Worm (Caenorhabditis elegans) whole organism, young adult: Measurements from ENCODE around the gene F35H10.2.

Source experiments
- D2030.7 ChIP-seq: fragments of 200-800 bp; sonication (Bioruptor generic); IDR thresholded peaks from 2 replicates; pipeline ENCODE4 v1.3.6; 2022; ENCODE audit warnings: missing genetic modification reagents, missing genetic modification characterization, missing compliant biosample characterization
- F22D6.2 ChIP-seq: sonication (generic microtip); optimal IDR thresholded peaks from 2 replicates; lab custom pipeline; 2016; ENCODE audit warnings: mild to moderate bottlenecking, missing genetic modification characterization, missing compliant biosample characterization
- F33H1.4 ChIP-seq: fragments of 200-800 bp; sonication (Bioruptor generic); IDR thresholded peaks from 2 replicates; pipeline ENCODE4 v1.3.6; 2022; ENCODE audit warnings: missing genetic modification reagents, missing genetic modification characterization, missing compliant biosample characterization
- F37B4.10 ChIP-seq: fragments of 200-800 bp; sonication (Bioruptor generic); IDR thresholded peaks from 2 replicates; pipeline ENCODE4 v1.3.6; 2022; ENCODE audit warnings: missing genetic modification characterization, missing compliant biosample characterization
- F52B5.7 ChIP-seq: sonication (generic microtip); optimal IDR thresholded peaks from 2 replicates; lab custom pipeline; 2016; ENCODE audit warnings: mild to moderate bottlenecking, missing genetic modification characterization, missing compliant biosample characterization
- K12H6.12 ChIP-seq: fragments of 200-800 bp; sonication (Bioruptor generic); optimal IDR thresholded peaks from 2 replicates; lab custom pipeline; 2018; ENCODE audit warnings: mild to moderate bottlenecking, missing genetic modification characterization, missing compliant biosample characterization
- Y53F4B.3 ChIP-seq: fragments of 200-800 bp; sonication (Bioruptor generic); IDR thresholded peaks from 2 replicates; pipeline ENCODE4 v1.3.6; 2022; ENCODE audit warnings: missing genetic modification reagents, missing genetic modification characterization, missing compliant biosample characterization
- Y53G8AR.9 ChIP-seq: fragments of 200-800 bp; sonication (Bioruptor generic); conservative IDR thresholded peaks from 2 replicates; pipeline ENCODE4 v1.3.6; 2022; ENCODE audit warnings: missing genetic modification reagents, missing genetic modification characterization, missing compliant biosample characterization
- attf-6 ChIP-seq: fragments of 200-800 bp; sonication (Bioruptor generic); IDR thresholded peaks from 2 replicates; pipeline ENCODE4 v1.3.6; 2022; ENCODE audit warnings: missing genetic modification reagents, missing genetic modification characterization, missing compliant biosample characterization
- ceh-40 ChIP-seq: fragments of 200-800 bp; sonication (Bioruptor generic); IDR thresholded peaks from 2 replicates; pipeline ENCODE4 v1.3.6; 2022; ENCODE audit warnings: missing genetic modification characterization, missing compliant biosample characterization
- die-1 ChIP-seq: sonication (generic microtip); optimal IDR thresholded peaks from 2 replicates; lab custom pipeline; 2016; ENCODE audit warnings: missing genotype, mild to moderate bottlenecking, missing genetic modification characterization, missing compliant biosample characterization
- efl-1 ChIP-seq: fragments of 150-350 bp; optimal IDR thresholded peaks from 2 replicates; lab custom pipeline; 2014; ENCODE audit warnings: missing biosample characterization, missing genetic modification reagents, missing genetic modification characterization
- egl-44 ChIP-seq: fragments of 200-800 bp; sonication (Bioruptor generic); IDR thresholded peaks from 2 replicates; pipeline ENCODE4 v1.3.6; 2022; ENCODE audit warnings: missing genetic modification reagents, missing genetic modification characterization, missing compliant biosample characterization
- ekl-4 ChIP-seq: fragments of 200-800 bp; sonication (Bioruptor generic); IDR thresholded peaks from 2 replicates; pipeline ENCODE4 v1.3.6; 2022; ENCODE audit warnings: missing genetic modification reagents, missing genetic modification characterization, missing compliant biosample characterization
- fkh-3 ChIP-seq: sonication (generic microtip); optimal IDR thresholded peaks from 2 replicates; lab custom pipeline; 2016; ENCODE audit warnings: mild to moderate bottlenecking, missing genetic modification characterization, missing compliant biosample characterization
- hlh-26 ChIP-seq: fragments of 200-800 bp; sonication (Bioruptor generic); conservative IDR thresholded peaks from 2 replicates; pipeline ENCODE4 v1.3.6; 2022; ENCODE audit warnings: missing genetic modification reagents, missing genetic modification characterization, missing compliant biosample characterization
- hmg-1.2 ChIP-seq: fragments of 200-800 bp; sonication (Bioruptor generic); IDR thresholded peaks from 2 replicates; pipeline ENCODE4 v1.3.6; 2022; ENCODE audit warnings: missing genetic modification reagents, missing genetic modification characterization, missing compliant biosample characterization
- hrde-1 ChIP-seq: sonication (generic microtip); optimal IDR thresholded peaks from 2 replicates; lab custom pipeline; 2016; ENCODE audit warnings: missing genetic modification characterization, mild to moderate bottlenecking, missing compliant biosample characterization, moderate library complexity, missing genotype, missing genetic modification reagents, borderline replicate concordance
- hsf-1 ChIP-seq: fragments of 200-800 bp; sonication (Bioruptor generic); IDR thresholded peaks from 2 replicates; pipeline ENCODE4 v1.3.6; 2022; ENCODE audit warnings: missing genetic modification reagents, missing genetic modification characterization, missing compliant biosample characterization
- lag-1 ChIP-seq: fragments of 200-800 bp; sonication (Bioruptor generic); IDR thresholded peaks from 2 replicates; pipeline ENCODE4 v1.3.6; 2022; ENCODE audit warnings: missing genetic modification reagents, missing genetic modification characterization, missing compliant biosample characterization
- let-607 ChIP-seq, 2 experiments: fragments of 200-800 bp in 1 of 2; sonication (Bioruptor generic) in 1 of 2; sonication (generic microtip) in 1 of 2; optimal IDR thresholded peaks; 2 replicates each; lab custom pipeline; 2016 to 2018; ENCODE audit warnings: mild to moderate bottlenecking in 2 of 2, missing compliant biosample characterization in 2 of 2, missing genetic modification characterization in 2 of 2, moderate library complexity in 2 of 2, missing genotype in 1 of 2
- lin-26 ChIP-seq: fragments of 200-800 bp; sonication (Bioruptor generic); IDR thresholded peaks from 2 replicates; pipeline ENCODE4 v1.3.6; 2022; ENCODE audit warnings: missing genetic modification reagents, missing genetic modification characterization, missing compliant biosample characterization
- lin-54 ChIP-seq: fragments of 200-800 bp; sonication (Bioruptor generic); optimal IDR thresholded peaks from 2 replicates; lab custom pipeline; 2018; ENCODE audit warnings: mild to moderate bottlenecking, missing genetic modification characterization, missing compliant biosample characterization
- lir-1 ChIP-seq: fragments of 200-800 bp; sonication (Bioruptor generic); conservative IDR thresholded peaks from 2 replicates; pipeline ENCODE4 v1.3.6; 2022; ENCODE audit warnings: missing genetic modification reagents, missing genetic modification characterization, missing compliant biosample characterization
- lsl-1 ChIP-seq: fragments of 200-800 bp; sonication (Bioruptor generic); optimal IDR thresholded peaks from 2 replicates; lab custom pipeline; 2018; ENCODE audit warnings: mild to moderate bottlenecking, missing genetic modification characterization, moderate library complexity, missing compliant biosample characterization
- madf-10 ChIP-seq: sonication (generic microtip); optimal IDR thresholded peaks from 2 replicates; lab custom pipeline; 2016; ENCODE audit warnings: mild to moderate bottlenecking, missing genetic modification characterization, missing compliant biosample characterization
- nfya-1 ChIP-seq: sonication (generic microtip); optimal IDR thresholded peaks from 2 replicates; lab custom pipeline; 2017; ENCODE audit warnings: antibody characterized with exemption, missing compliant biosample characterization, missing genetic modification characterization, borderline replicate concordance; ENCODE audit not compliant: insufficient read depth
- nfyb-1 ChIP-seq: fragments of 200-800 bp; sonication (Bioruptor generic); IDR thresholded peaks from 2 replicates; pipeline ENCODE4 v1.3.6; 2022; ENCODE audit warnings: missing genetic modification reagents, missing genetic modification characterization, missing compliant biosample characterization
- nhr-80 ChIP-seq: sonication (generic microtip); optimal IDR thresholded peaks from 2 replicates; lab custom pipeline; 2016; ENCODE audit warnings: missing genetic modification characterization, missing compliant biosample characterization
- nhr-90 ChIP-seq: sonication (generic microtip); optimal IDR thresholded peaks from 2 replicates; lab custom pipeline; 2016; ENCODE audit warnings: missing genotype, mild to moderate bottlenecking, missing genetic modification characterization, missing compliant biosample characterization
- pha-4 ChIP-seq: fragments of 150-350 bp; sonication (generic microtip); optimal IDR thresholded peaks from 2 replicates; lab custom pipeline; 2014; ENCODE audit warnings: missing biosample characterization, missing genetic modification reagents, missing genetic modification characterization
- rec-8 ChIP-seq, 2 experiments: sonication (generic microtip); optimal IDR thresholded peaks; 2 replicates each; lab custom pipeline; 2016; ENCODE audit warnings: mild to moderate bottlenecking in 2 of 2, missing genetic modification characterization in 2 of 2, missing genetic modification reagents in 2 of 2, missing genotype in 2 of 2, missing biosample characterization in 1 of 2, missing compliant biosample characterization in 1 of 2, moderate library complexity in 1 of 2
- snpc-1.3 ChIP-seq: sonication (generic microtip); optimal IDR thresholded peaks from 2 replicates; lab custom pipeline; 2017; ENCODE audit warnings: missing genetic modification characterization, mild to moderate bottlenecking, missing compliant biosample characterization, antibody characterized with exemption, moderate library complexity, missing genotype, missing genetic modification reagents; ENCODE audit not compliant: insufficient read depth
- sptf-2 ChIP-seq: fragments of 200-800 bp; sonication (Bioruptor generic); optimal IDR thresholded peaks from 2 replicates; lab custom pipeline; 2018; ENCODE audit warnings: mild to moderate bottlenecking, missing genetic modification characterization, missing compliant biosample characterization
- zfh-2 ChIP-seq: fragments of 200-800 bp; sonication (Bioruptor generic); conservative IDR thresholded peaks from 2 replicates; pipeline ENCODE4 v1.3.6; 2022; ENCODE audit warnings: missing genetic modification reagents, missing genetic modification characterization, missing compliant biosample characterization
- zim-3 ChIP-seq: sonication (generic microtip); optimal IDR thresholded peaks from 2 replicates; lab custom pipeline; 2017; ENCODE audit warnings: mild to moderate bottlenecking, missing genetic modification characterization, moderate library complexity, missing compliant biosample characterization
- ztf-18 ChIP-seq: sonication (generic microtip); optimal IDR thresholded peaks from 2 replicates; lab custom pipeline; 2016; ENCODE audit warnings: missing genotype, mild to moderate bottlenecking, missing genetic modification characterization, missing compliant biosample characterization
- ztf-28 ChIP-seq: fragments of 200-800 bp; sonication (Bioruptor generic); IDR thresholded peaks from 2 replicates; pipeline ENCODE4 v1.3.6; 2022; ENCODE audit warnings: missing genetic modification reagents, missing genetic modification characterization, missing compliant biosample characterization

Gene F35H10.2

ce11 chrIV:8355592-8355991 is 26.6 kb downstream of the F35H10.2 start, which contains the start of the genes F17E9.2 and col-116:
Gene F17E9.2, plus strand, starts transcription at chrIV:8355892.
Gene col-116, plus strand, starts transcription at chrIV:8355906.
- TF ChIP-seq lir-1 (GFP tag; lab: Robert Waterston, UW) (no peak), efl-1 (GFP tag; lab: Kevin White, UChicago) (no peak), D2030.7 (GFP tag; lab: Robert Waterston, UW) (no peak), hsf-1 (no peak), nfyb-1 (GFP tag; lab: Robert Waterston, UW) (no peak), hmg-1.2 (GFP tag; lab: Robert Waterston, UW) (no peak), snpc-1.3 (tag; lab: Kevin White, UChicago) (no peak), lag-1 (no peak), ceh-40 (GFP tag; lab: Robert Waterston, UW) (no peak), zim-3 (tag; lab: Kevin White, UChicago) (no peak), ekl-4 (GFP tag; lab: Robert Waterston, UW) (no peak), pha-4 (tag; lab: Kevin White, UChicago) (no peak)
- TF ChIP-seq, all 124 proteins: peak for 0

- peak; percentile 84 for TF ChIP-seq zfh-2 (GFP tag; lab: Robert Waterston, UW)
- no peak for TF ChIP-seq nhr-90
Observed at ce11 chrIV:8357299-8357698, 28.3 kb downstream of the F35H10.2 start.

ce11 chrIV:8358492-8358891 is 29.5 kb downstream of the F35H10.2 start, which contains the start of gene D2096.13:
Gene D2096.13, minus strand, starts transcription at chrIV:8358592.
- TF ChIP-seq K12H6.12 (tag; lab: Kevin White, UChicago), result no peak
- no peak for TF ChIP-seq nhr-90
- TF ChIP-seq let-607 (tag; optimal IDR thresholded peaks at IDR 0.05; lab: Kevin White, UChicago), result no peak
- TF ChIP-seq die-1 (tag; lab: Kevin White, UChicago), result no peak
- TF ChIP-seq nfya-1 (tag; lab: Kevin White, UChicago), result no peak
- no peak for TF ChIP-seq madf-10 (tag; lab: Kevin White, UChicago)
- no peak for TF ChIP-seq sptf-2 (GFP tag; lab: Kevin White, UChicago)
- TF ChIP-seq ztf-28 (GFP tag; lab: Robert Waterston, UW), result no peak
- TF ChIP-seq F37B4.10 (GFP tag; lab: Robert Waterston, UW), result no peak
- no peak for TF ChIP-seq F33H1.4 (GFP tag; lab: Robert Waterston, UW)
- TF ChIP-seq Y53G8AR.9 (GFP tag; lab: Robert Waterston, UW), result no peak
- no peak for TF ChIP-seq ztf-18 (tag; lab: Kevin White, UChicago)
- no peak for TF ChIP-seq lin-26 (GFP tag; lab: Robert Waterston, UW)
- TF ChIP-seq attf-6, result no peak
- TF ChIP-seq hlh-26, result no peak
- no peak for TF ChIP-seq nhr-80

ce11 chrIV:8359716-8360407 is 30.8 kb downstream of the F35H10.2 start, which contains the start of gene D2096.5:
Gene D2096.5, minus strand, starts transcription at chrIV:8359766.
- TF ChIP-seq lin-54 (GFP tag; lab: Kevin White, UChicago) (no peak), rec-8 (tag; optimal IDR thresholded peaks at IDR 0.05; lab: Kevin White, UChicago) (no peak), lsl-1 (GFP tag; lab: Kevin White, UChicago) (no peak), F22D6.2 (tag; lab: Kevin White, UChicago) (no peak), egl-44 (GFP tag; lab: Robert Waterston, UW) (no peak), hmg-1.2 (GFP tag; lab: Robert Waterston, UW) (peak; percentile 93), F52B5.7 (tag; lab: Kevin White, UChicago) (no peak), snpc-1.3 (tag; lab: Kevin White, UChicago) (peak; percentile 30), hrde-1 (tag; lab: Kevin White, UChicago) (no peak), fkh-3 (tag; lab: Kevin White, UChicago) (no peak), Y53G8AR.9 (GFP tag; lab: Robert Waterston, UW) (no peak), Y53F4B.3 (no peak)
- TF ChIP-seq, all 124 proteins: peak for 2
